Worm (Caenorhabditis elegans): ENCODE data around the gene fbxa-67.
A peak's percentile ranks its signal among the peaks of the same experiment; 100 is the strongest.

fbxa-67 gene

DNA sequence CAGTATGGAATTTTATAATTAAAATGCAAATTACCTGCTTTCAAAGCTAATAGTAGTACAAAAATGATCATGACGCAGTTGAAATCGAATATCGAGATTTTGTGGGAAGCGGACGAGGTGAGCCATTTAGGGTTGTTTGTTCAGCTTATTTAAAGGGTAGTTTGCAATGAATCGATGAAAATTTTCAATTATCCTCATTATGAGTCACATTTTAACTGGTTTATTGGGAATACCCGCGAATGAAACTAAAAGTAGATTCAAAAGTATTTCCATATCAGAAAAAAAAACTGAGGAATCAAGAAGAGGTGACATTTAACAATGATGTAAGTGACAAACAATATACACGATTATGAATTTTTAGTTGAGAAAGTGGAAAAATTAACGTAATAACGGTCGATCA lies 31.1 kb downstream of the fbxa-67 start, which contains the start of gene F23H11.7:
F23H11.7 (minus strand) TSS at position 101 of the 400 bp plus-strand sequence.
- TF ChIP-seq dve-1 (tag; optimal IDR thresholded peaks at IDR 0.05; ENCODE audit: insufficient read depth) (no peak), aha-1 (tag) (peak; percentile 2)

- TF ChIP-seq nhr-41 (GFP tag; IDR thresholded peaks at IDR 0.05) (no peak), hmg-1.1 (GFP tag; IDR thresholded peaks at IDR 0.05) (no peak), dmd-8 (GFP tag; IDR thresholded peaks at IDR 0.05) (no peak), hif-1 (tag; optimal IDR thresholded peaks at IDR 0.05) (no peak), F10B5.3 (tag; optimal IDR thresholded peaks at IDR 0.05) (no peak), nhr-111 (GFP tag; optimal IDR thresholded peaks at IDR 0.05) (no peak), zip-2 (tag; optimal IDR thresholded peaks at IDR 0.05) (no peak), unc-62 (GFP tag; optimal IDR thresholded peaks at IDR 0.05 in 1 of 2) (no peak), unc-62 (tag; optimal IDR thresholded peaks at IDR 0.05) (no peak), attf-4 (tag; optimal IDR thresholded peaks at IDR 0.05) (no peak), nhr-102 (tag; optimal IDR thresholded peaks at IDR 0.05) (no peak), lsy-2 (tag; optimal IDR thresholded peaks at IDR 0.05) (no peak), lin-15B (tag; optimal IDR thresholded peaks at IDR 0.05) (no peak)
Observed at ce11 chrIII:916897-917296, 33.6 kb downstream of the fbxa-67 start, which contains the start of gene idpp-13. idpp-13 (minus strand) TSS chrIII:916997.

ce11 chrIII:910540-911311 lies 39.7 kb downstream of the fbxa-67 start, which contains the start of the genes F23H11.5 and bra-2:
F23H11.5 (minus strand) TSS chrIII:910590.
bra-2 (plus strand) TSS chrIII:911261.
- TF ChIP-seq mes-2 (tag; optimal IDR thresholded peaks at IDR 0.05; ENCODE audit: poor library complexity, severe bottlenecking) = peak; percentile 60
- no peak for TF ChIP-seq fos-1 (tag; optimal IDR thresholded peaks at IDR 0.05)
- TF ChIP-seq Y75B8A.6 (GFP tag; IDR thresholded peaks at IDR 0.05) = no peak
- TF ChIP-seq ama-1 (optimal IDR thresholded peaks at IDR 0.05) = peak; percentile 24
- no peak for TF ChIP-seq pha-4 (GFP tag; IDR thresholded peaks at IDR 0.05)
- TF ChIP-seq pha-4 (tag; optimal IDR thresholded peaks at IDR 0.05) = peak; percentile 43
- no peak for TF ChIP-seq F10B5.3 (tag; optimal IDR thresholded peaks at IDR 0.05)
- TF ChIP-seq mep-1 (tag; optimal IDR thresholded peaks at IDR 0.05) = no peak
- no peak for TF ChIP-seq dve-1 (tag; optimal IDR thresholded peaks at IDR 0.05; ENCODE audit: insufficient read depth)
- TF ChIP-seq ceh-32 (tag; optimal IDR thresholded peaks at IDR 0.05; ENCODE audit: poor library complexity) = no peak
- TF ChIP-seq T20F7.1 (GFP tag; optimal IDR thresholded peaks at IDR 0.05) = peak; percentile 95
- peak; percentile 1 for TF ChIP-seq hlh-30 (tag; optimal IDR thresholded peaks at IDR 0.05; ENCODE audit: insufficient read depth)
- no peak for TF ChIP-seq unc-130 (GFP tag; optimal IDR thresholded peaks at IDR 0.05)
- TF ChIP-seq nhr-6 (tag; optimal IDR thresholded peaks at IDR 0.05) = peak; percentile 41
- peak; percentile 5 for TF ChIP-seq dpl-1 (GFP tag; optimal IDR thresholded peaks at IDR 0.05)

- peak; percentile 81 for TF ChIP-seq ama-1 (optimal IDR thresholded peaks at IDR 0.05)
- TF ChIP-seq lin-38 (GFP tag; IDR thresholded peaks at IDR 0.05) = peak; percentile 30; the same call in 1 of the 2 replicates
- TF ChIP-seq attf-4 (tag; optimal IDR thresholded peaks at IDR 0.05) = no peak
- TF ChIP-seq gei-8 (GFP tag; optimal IDR thresholded peaks at IDR 0.05) = no peak
- no peak for TF ChIP-seq lin-15B (tag; optimal IDR thresholded peaks at IDR 0.05)
- TF ChIP-seq T20F7.1 (GFP tag; optimal IDR thresholded peaks at IDR 0.05) = peak; percentile 20
- TF ChIP-seq T26A8.4 (GFP tag; IDR thresholded peaks at IDR 0.05) = no peak
- TF ChIP-seq arid-1 (GFP tag; conservative IDR thresholded peaks at IDR 0.05) = 0 out of 2 replicates have a peak, but pooled peaks have one; percentile 6
- TF ChIP-seq tra-1 (GFP tag; IDR thresholded peaks at IDR 0.05) = 0 out of 2 replicates have a peak, but pooled peaks have one; percentile 39
- no peak for TF ChIP-seq daf-16 (GFP tag; optimal IDR thresholded peaks at IDR 0.05)
- TF ChIP-seq daf-16 (tag; optimal IDR thresholded peaks at IDR 0.05) = peak; percentile 13
- TF ChIP-seq Y75B8A.6 (GFP tag; IDR thresholded peaks at IDR 0.05) = no peak
- TF ChIP-seq F44E2.7 (GFP tag; IDR thresholded peaks at IDR 0.05) = no peak
- 0 out of 2 replicates have a peak, but pooled peaks have one; percentile 44 for TF ChIP-seq Y48G9A.11 (GFP tag; IDR thresholded peaks at IDR 0.05)
- 0 out of 2 replicates have a peak, but pooled peaks have one; percentile 9 for TF ChIP-seq dmd-6 (GFP tag; IDR thresholded peaks at IDR 0.05)
- no peak for TF ChIP-seq madf-9 (GFP tag; conservative IDR thresholded peaks at IDR 0.05)
- no peak for TF ChIP-seq set-16 (GFP tag; IDR thresholded peaks at IDR 0.05)
- TF ChIP-seq spr-1 (tag; optimal IDR thresholded peaks at IDR 0.05) = no peak
Observed at ce11 chrIII:909540-909939, 40.9 kb downstream of the fbxa-67 start, which contains the start of gene crls-1. crls-1 (minus strand) TSS chrIII:909902.

Measured in whole organism, L4 larva.